Fruit fly (Drosophila melanogaster) whole organism, embryonic: Measurements from ENCODE around the gene Jon99Fii.

Experiments used
- Adf1 ChIP-seq: fragments of 200-800 bp; sonication (Bioruptor generic); IDR thresholded peaks from 2 replicates; pipeline ENCODE4 v1.3.6; 2022; ENCODE audit warnings: missing biosample characterization, missing genetic modification characterization
- CG10209 ChIP-seq: fragments of 200-800 bp; sonication (Bioruptor generic); optimal IDR thresholded peaks from 3 replicates; lab custom pipeline; 2017; ENCODE audit warnings: missing biosample characterization, mild to moderate bottlenecking, missing genetic modification characterization, missing genetic modification reagents
- CG10431 ChIP-seq: fragments of 200-800 bp; sonication (Bioruptor generic); optimal IDR thresholded peaks from 3 replicates; lab custom pipeline; 2018; ENCODE audit warnings: missing biosample characterization, mild to moderate bottlenecking, missing genetic modification characterization
- CG11398 ChIP-seq: fragments of 200-800 bp; sonication (Bioruptor generic); optimal IDR thresholded peaks from 2 replicates; lab custom pipeline; 2016; ENCODE audit warnings: missing biosample characterization, missing genetic modification characterization
- CG12104 ChIP-seq: fragments of 200-800 bp; sonication (Bioruptor generic); optimal IDR thresholded peaks from 3 replicates; lab custom pipeline; 2016; ENCODE audit warnings: missing biosample characterization, missing genetic modification characterization
- CG12219 ChIP-seq: fragments of 200-800 bp; sonication (Bioruptor generic); optimal IDR thresholded peaks from 3 replicates; lab custom pipeline; 2018; ENCODE audit warnings: missing biosample characterization, mild to moderate bottlenecking, missing genetic modification characterization
- CG13775 ChIP-seq: fragments of 200-800 bp; sonication (Bioruptor generic); optimal IDR thresholded peaks from 3 replicates; lab custom pipeline; 2017; ENCODE audit warnings: missing biosample characterization, mild to moderate bottlenecking, missing genetic modification characterization
- CG14710 ChIP-seq: fragments of 200-800 bp; sonication (Bioruptor generic); optimal IDR thresholded peaks from 3 replicates; lab custom pipeline; 2019; ENCODE audit warnings: missing biosample characterization, mild to moderate bottlenecking, missing genetic modification characterization, moderate library complexity
- CG15073 ChIP-seq: fragments of 200-800 bp; sonication (Bioruptor generic); optimal IDR thresholded peaks from 2 replicates; lab custom pipeline; 2016; ENCODE audit warnings: missing biosample characterization, missing genetic modification characterization
- CG15601 ChIP-seq: fragments of 200-800 bp; sonication (Bioruptor generic); optimal IDR thresholded peaks from 3 replicates; lab custom pipeline; 2019; ENCODE audit warnings: missing biosample characterization, mild to moderate bottlenecking, missing genetic modification characterization, moderate library complexity
- CG16863 ChIP-seq: fragments of 200-800 bp; sonication (Bioruptor generic); optimal IDR thresholded peaks from 3 replicates; lab custom pipeline; 2016; ENCODE audit warnings: missing biosample characterization, missing genetic modification characterization
- CG17912 ChIP-seq: fragments of 200-800 bp; sonication (Bioruptor generic); optimal IDR thresholded peaks from 2 replicates; lab custom pipeline; 2018; ENCODE audit warnings: missing biosample characterization, mild to moderate bottlenecking, missing genetic modification characterization
- CG18011 ChIP-seq: fragments of 200-800 bp; sonication (Bioruptor generic); optimal IDR thresholded peaks from 2 replicates; lab custom pipeline; 2017; ENCODE audit warnings: missing biosample characterization, missing genetic modification characterization, mild to moderate bottlenecking, moderate library complexity, missing genotype
- CG3065 ChIP-seq: fragments of 200-800 bp; sonication (Bioruptor generic); optimal IDR thresholded peaks from 2 replicates; lab custom pipeline; 2016; ENCODE audit warnings: missing biosample characterization, missing genetic modification characterization
- CG31441 ChIP-seq: fragments of 200-800 bp; sonication (Bioruptor generic); IDR thresholded peaks from 2 replicates; pipeline ENCODE4 v1.3.6; 2022; ENCODE audit warnings: missing biosample characterization, missing genetic modification characterization
- CG34224 ChIP-seq: fragments of 200-800 bp; sonication (Bioruptor generic); IDR thresholded peaks from 3 replicates; pipeline ENCODE4 v1.3.6; 2022; ENCODE audit warnings: missing biosample characterization, missing genetic modification characterization; ENCODE audit not compliant: partially characterized antibody
- CG34422 ChIP-seq: fragments of 200-800 bp; sonication (Bioruptor generic); IDR thresholded peaks from 3 replicates; pipeline ENCODE4 v1.3.6; 2022; ENCODE audit warnings: missing biosample characterization, missing genetic modification characterization
- CG4328 ChIP-seq: fragments of 200-800 bp; sonication (Bioruptor generic); optimal IDR thresholded peaks from 3 replicates; lab custom pipeline; 2017; ENCODE audit warnings: missing biosample characterization, missing genetic modification reagents, missing genetic modification characterization
- CG9609 ChIP-seq: fragments of 200-800 bp; sonication (Bioruptor generic); optimal IDR thresholded peaks from 3 replicates; lab custom pipeline; 2016; ENCODE audit warnings: missing biosample characterization, missing genetic modification characterization
- CG9817 ChIP-seq: fragments of 200-800 bp; sonication (Bioruptor generic); optimal IDR thresholded peaks from 2 replicates; lab custom pipeline; 2018; ENCODE audit warnings: missing biosample characterization, mild to moderate bottlenecking, missing genetic modification characterization, moderate library complexity
- Chrac-16 ChIP-seq: fragments of 200-800 bp; sonication (Bioruptor generic); optimal IDR thresholded peaks from 3 replicates; lab custom pipeline; 2016; ENCODE audit warnings: missing biosample characterization, missing genetic modification characterization
- Dbx ChIP-seq: fragments of 200-800 bp; sonication (Bioruptor generic); IDR thresholded peaks from 3 replicates; pipeline ENCODE4 v1.3.6; 2022; ENCODE audit warnings: missing biosample characterization, missing genetic modification characterization
- Dll ChIP-seq: fragments of 200-800 bp; sonication (Bioruptor generic); IDR thresholded peaks from 4 replicates; pipeline ENCODE4 v1.3.6; 2022; ENCODE audit warnings: missing biosample characterization, missing genetic modification characterization; ENCODE audit not compliant: partially characterized antibody
- Doc3 ChIP-seq: fragments of 200-800 bp; sonication (Bioruptor generic); IDR thresholded peaks from 3 replicates; pipeline ENCODE4 v1.3.6; 2022; ENCODE audit warnings: missing biosample characterization, missing genetic modification characterization; ENCODE audit not compliant: partially characterized antibody
- Fer3 ChIP-seq: fragments of 200-800 bp; sonication (Bioruptor generic); optimal IDR thresholded peaks from 2 replicates; lab custom pipeline; 2018; ENCODE audit warnings: missing biosample characterization, mild to moderate bottlenecking, missing genetic modification characterization, moderate library complexity
- Gsc ChIP-seq: fragments of 200-800 bp; sonication (Bioruptor generic); IDR thresholded peaks from 2 replicates; pipeline ENCODE4 v1.3.6; 2022; ENCODE audit warnings: missing biosample characterization, missing genetic modification characterization
- Nf-YA ChIP-seq: fragments of 200-800 bp; sonication (Bioruptor generic); IDR thresholded peaks from 2 replicates; pipeline ENCODE4 v1.3.6; 2022; ENCODE audit warnings: missing biosample characterization, missing genetic modification characterization
- Nf-YB ChIP-seq: fragments of 200-800 bp; sonication (Bioruptor generic); optimal IDR thresholded peaks from 3 replicates; lab custom pipeline; 2019; ENCODE audit warnings: missing biosample characterization, mild to moderate bottlenecking, missing genetic modification characterization, moderate library complexity
- Poxn ChIP-seq: fragments of 200-800 bp; sonication (Bioruptor generic); IDR thresholded peaks from 2 replicates; pipeline ENCODE4 v1.3.6; 2022; ENCODE audit warnings: missing biosample characterization, missing genetic modification characterization
- Ravus ChIP-seq: fragments of 200-800 bp; sonication (Bioruptor generic); IDR thresholded peaks from 2 replicates; pipeline ENCODE4 v1.3.6; 2022; ENCODE audit warnings: missing biosample characterization, missing genetic modification characterization
- Sin3A ChIP-seq: fragments of >200 bp; optimal IDR thresholded peaks from 2 replicates; lab custom pipeline; 2018
- Sox102F ChIP-seq: fragments of 200-800 bp; sonication (Bioruptor generic); optimal IDR thresholded peaks from 2 replicates; lab custom pipeline; 2018; ENCODE audit warnings: missing biosample characterization, mild to moderate bottlenecking, missing genetic modification characterization, moderate library complexity
- ash1 ChIP-seq: fragments of 200-800 bp; sonication (Bioruptor generic); optimal IDR thresholded peaks from 2 replicates; lab custom pipeline; 2018; ENCODE audit warnings: missing biosample characterization, mild to moderate bottlenecking, missing genetic modification characterization
- chm ChIP-seq: fragments of 200-800 bp; sonication (Bioruptor generic); IDR thresholded peaks from 2 replicates; pipeline ENCODE4 v1.3.6; 2022; ENCODE audit warnings: missing biosample characterization, missing genetic modification characterization
- cwo ChIP-seq: fragments of 200-800 bp; sonication (Bioruptor generic); optimal IDR thresholded peaks from 3 replicates; lab custom pipeline; 2017; ENCODE audit warnings: missing biosample characterization, missing genetic modification characterization, mild to moderate bottlenecking, moderate library complexity, missing genetic modification reagents
- danr ChIP-seq: fragments of 200-800 bp; sonication (Bioruptor generic); IDR thresholded peaks from 2 replicates; pipeline ENCODE4 v1.3.6; 2022; ENCODE audit warnings: missing biosample characterization, missing genetic modification characterization
- dati ChIP-seq: fragments of 200-800 bp; sonication (Bioruptor generic); IDR thresholded peaks from 2 replicates; pipeline ENCODE4 v1.3.6; 2022; ENCODE audit warnings: missing biosample characterization, missing genetic modification characterization
- eyg ChIP-seq: fragments of 200-800 bp; sonication (Bioruptor generic); optimal IDR thresholded peaks from 3 replicates; lab custom pipeline; 2016; ENCODE audit warnings: missing biosample characterization, missing genetic modification characterization
- fd64A ChIP-seq: fragments of 200-800 bp; sonication (Bioruptor generic); optimal IDR thresholded peaks from 3 replicates; lab custom pipeline; 2018; ENCODE audit warnings: missing biosample characterization, mild to moderate bottlenecking, missing genetic modification characterization
- gfzf ChIP-seq: fragments of 200-800 bp; sonication (Bioruptor generic); optimal IDR thresholded peaks from 2 replicates; lab custom pipeline; 2016; ENCODE audit warnings: missing biosample characterization, mild to moderate bottlenecking, missing genetic modification characterization, moderate library complexity
- jigr1 ChIP-seq: fragments of 200-800 bp; sonication (Bioruptor generic); IDR thresholded peaks from 3 replicates; pipeline ENCODE4 v1.3.6; 2022; ENCODE audit warnings: missing biosample characterization, missing genetic modification characterization
- nom ChIP-seq: fragments of 200-800 bp; sonication (Bioruptor generic); optimal IDR thresholded peaks from 2 replicates; lab custom pipeline; 2017; ENCODE audit warnings: missing biosample characterization, missing genetic modification characterization, mild to moderate bottlenecking, moderate library complexity, missing genetic modification reagents
- onecut ChIP-seq: fragments of 200-800 bp; sonication (Bioruptor generic); IDR thresholded peaks from 2 replicates; pipeline ENCODE4 v1.3.6; 2022; ENCODE audit warnings: missing biosample characterization, missing genetic modification characterization
- psq ChIP-seq: fragments of 200-800 bp; sonication (Bioruptor generic); optimal IDR thresholded peaks from 2 replicates; lab custom pipeline; 2017; ENCODE audit warnings: missing biosample characterization, missing genetic modification characterization
- repo ChIP-seq: fragments of 200-800 bp; sonication (Bioruptor generic); optimal IDR thresholded peaks from 2 replicates; lab custom pipeline; 2016; ENCODE audit warnings: missing biosample characterization, missing genetic modification characterization
- row ChIP-seq: fragments of 200-800 bp; sonication (Bioruptor generic); IDR thresholded peaks from 3 replicates; pipeline ENCODE4 v1.3.6; 2022; ENCODE audit warnings: missing biosample characterization, missing genetic modification characterization
- scrt ChIP-seq: fragments of 200-800 bp; sonication (Bioruptor generic); optimal IDR thresholded peaks from 2 replicates; lab custom pipeline; 2018; ENCODE audit warnings: missing biosample characterization, mild to moderate bottlenecking, missing genetic modification characterization, moderate library complexity
- sima ChIP-seq: fragments of 200-800 bp; sonication (Bioruptor generic); optimal IDR thresholded peaks from 2 replicates; lab custom pipeline; 2016; ENCODE audit warnings: missing biosample characterization, missing genetic modification characterization
- tin ChIP-seq: fragments of 200-800 bp; sonication (Bioruptor generic); optimal IDR thresholded peaks from 3 replicates; lab custom pipeline; 2016; ENCODE audit warnings: missing biosample characterization, missing genetic modification characterization
- vvl ChIP-seq: fragments of 200-800 bp; sonication (Bioruptor generic); IDR thresholded peaks from 2 replicates; pipeline ENCODE4 v1.3.6; 2022; ENCODE audit warnings: missing biosample characterization, missing genetic modification characterization

The Jon99Fii gene

DNA sequence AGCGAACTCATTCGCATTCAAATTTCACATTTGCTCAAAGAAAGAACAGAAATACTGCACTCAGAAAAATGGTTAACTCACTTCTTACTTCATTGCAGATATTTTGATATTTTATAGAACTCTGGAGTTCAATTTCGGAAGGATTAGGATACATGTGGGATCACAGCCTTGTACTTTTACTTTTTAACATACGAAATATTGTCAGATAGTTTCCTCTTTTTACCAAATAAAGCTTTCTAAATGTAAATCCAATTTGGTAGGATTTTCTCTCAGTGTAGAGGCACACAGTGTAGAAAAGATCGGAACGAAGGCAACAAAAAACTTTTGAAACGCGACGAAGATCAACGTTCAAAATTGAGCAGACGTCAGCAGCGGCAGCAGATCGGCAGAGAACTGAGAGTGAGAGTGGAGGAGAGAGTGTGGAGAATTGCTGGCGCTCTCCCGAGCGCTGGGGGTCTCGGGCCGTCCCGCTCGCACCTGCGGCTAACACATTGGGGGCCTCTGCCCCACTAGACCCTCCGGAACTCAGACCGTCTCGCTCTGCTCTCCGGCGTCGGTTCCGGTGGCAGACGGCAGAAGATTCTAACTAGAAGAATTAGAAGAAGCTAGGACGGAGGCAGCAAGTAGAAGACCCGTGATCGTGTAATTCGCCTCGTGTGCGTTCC is 44.4 kb upstream of the Jon99Fii start, which contains the start of gene tmod (continued):
- TF ChIP-seq chm (GFP tag; lab: Robert Waterston, UW), result peak; percentile 52; the same call in 1 of the 2 replicates
- TF ChIP-seq sima (GFP tag; lab: Kevin White, UChicago), result no peak
- TF ChIP-seq psq (GFP tag; lab: Kevin White, UChicago), result no peak
- TF ChIP-seq CG10431 (GFP tag; lab: Kevin White, UChicago), result no peak
- TF ChIP-seq tin, result peak; percentile 34
- peak; percentile 35 for TF ChIP-seq Fer3
- no peak for TF ChIP-seq Chrac-16 (GFP tag; lab: Kevin White, UChicago)
- TF ChIP-seq eyg, result no peak
- TF ChIP-seq CG15601 (tag; lab: Kevin White, UChicago), result peak; percentile 36
- no peak for TF ChIP-seq scrt (GFP tag; lab: Kevin White, UChicago)
- TF ChIP-seq CG11398 (GFP tag; lab: Kevin White, UChicago), result no peak
- TF ChIP-seq Sox102F, result peak; percentile 57
- TF ChIP-seq Gsc (GFP tag; lab: Robert Waterston, UW), result no peak
- TF ChIP-seq Nf-YB (GFP tag; lab: Kevin White, UChicago), result no peak
- no peak for TF ChIP-seq ash1
- no peak; the same call in 1 of the 2 replicates for TF ChIP-seq Ravus
- TF ChIP-seq gfzf (GFP tag; lab: Kevin White, UChicago), result no peak
- peak; percentile 6 for TF ChIP-seq fd64A (GFP tag; lab: Kevin White, UChicago)
- no peak for TF ChIP-seq Nf-YA (GFP tag; lab: Robert Waterston, UW)
- peak; percentile 23 for TF ChIP-seq CG13775 (GFP tag; lab: Kevin White, UChicago)
- TF ChIP-seq Doc3 (GFP tag; lab: Robert Waterston, UW), result no peak; the same call in 2 of the 3 replicates
- no peak for TF ChIP-seq CG16863
- TF ChIP-seq jigr1 (GFP tag; lab: Robert Waterston, UW), result no peak
- TF ChIP-seq CG34422, result no peak
- TF ChIP-seq CG12104 (GFP tag; lab: Kevin White, UChicago), result no peak
- TF ChIP-seq CG31441, result peak; percentile 55
- TF ChIP-seq CG18011 (GFP tag; lab: Kevin White, UChicago), result no peak
- TF ChIP-seq CG9609 (GFP tag; lab: Kevin White, UChicago), result peak; percentile 31
- no peak for TF ChIP-seq Poxn (GFP tag; lab: Robert Waterston, UW)
- TF ChIP-seq row, result peak; percentile 71
- no peak for TF ChIP-seq cwo (GFP tag; lab: Kevin White, UChicago)
- TF ChIP-seq Dbx (GFP tag; lab: Robert Waterston, UW), result peak; percentile 55; the same call in 1 of the 3 replicates
- TF ChIP-seq CG10209 (GFP tag; lab: Kevin White, UChicago), result peak; percentile 41
- peak; percentile 60 for TF ChIP-seq CG14710 (tag; lab: Kevin White, UChicago)
- TF ChIP-seq Dll (GFP tag; lab: Robert Waterston, UW), result no peak
- TF ChIP-seq CG4328, result no peak
- TF ChIP-seq CG17912 (GFP tag; lab: Kevin White, UChicago), result no peak
- TF ChIP-seq Adf1 (GFP tag; lab: Robert Waterston, UW), result peak; percentile 82
- no peak for TF ChIP-seq repo (GFP tag; lab: Kevin White, UChicago)
- 0 out of 2 replicates have a peak, but pooled peaks have one; percentile 28 for TF ChIP-seq onecut
- TF ChIP-seq vvl, result peak; percentile 32; the same call in 1 of the 2 replicates
- no peak for TF ChIP-seq CG15073 (GFP tag; lab: Kevin White, UChicago)
- TF ChIP-seq CG34224 (GFP tag; lab: Robert Waterston, UW), result peak; percentile 57
- no peak for TF ChIP-seq nom (GFP tag; lab: Kevin White, UChicago)
- TF ChIP-seq CG3065 (GFP tag; lab: Kevin White, UChicago), result no peak
- no peak for TF ChIP-seq Sin3A
- TF ChIP-seq CG9817 (tag; lab: Kevin White, UChicago), result peak; percentile 19
- TF ChIP-seq danr (GFP tag; lab: Robert Waterston, UW), result no peak
- peak; percentile 46 for TF ChIP-seq CG12219 (GFP tag; lab: Kevin White, UChicago)
- TF ChIP-seq dati (GFP tag; lab: Robert Waterston, UW), result no peak; the same call in 1 of the 2 replicates
